Worm (Caenorhabditis elegans): ENCODE measurements around the gene zyg-9.

DNA sequence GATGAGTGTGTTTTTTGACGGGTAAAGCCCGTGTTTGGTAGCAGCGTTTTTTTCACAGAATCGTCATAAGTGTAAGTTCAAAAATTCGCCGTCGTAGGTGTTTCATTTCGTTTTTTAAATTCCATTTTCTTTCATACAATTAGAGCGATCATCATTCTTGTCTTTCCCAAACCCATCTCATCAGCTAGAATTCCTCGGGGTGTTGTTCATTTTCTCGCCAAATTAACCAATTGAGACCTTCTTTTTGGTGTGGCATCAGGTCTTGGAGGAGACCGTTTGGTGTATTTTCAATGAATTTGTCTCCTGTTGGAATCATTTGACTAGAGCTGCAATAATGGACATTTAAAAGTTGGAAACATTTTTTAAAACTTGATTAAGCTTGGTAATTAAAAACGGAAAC, 15.3 kb downstream of the zyg-9 start:
- TF ChIP-seq elt-3 (tag; optimal IDR thresholded peaks at IDR 0.05), result no peak
- TF ChIP-seq nhr-12 (tag; optimal IDR thresholded peaks at IDR 0.05), result no peak
- TF ChIP-seq pha-4 (tag; optimal IDR thresholded peaks at IDR 0.05), result no peak

Measured in whole organism, mixed stage, embryonic.